Fruit fly (Drosophila melanogaster): ENCODE results near the gene amn.

- no peak for TF ChIP-seq Abd-B (GFP tag; optimal IDR thresholded peaks at IDR 0.05)
- no peak for TF ChIP-seq br (GFP tag; optimal IDR thresholded peaks at IDR 0.05)
- TF ChIP-seq foxo (GFP tag; optimal IDR thresholded peaks at IDR 0.05) = no peak
- TF ChIP-seq h (GFP tag; optimal IDR thresholded peaks at IDR 0.05) = no peak
- TF ChIP-seq Hr83 (GFP tag; optimal IDR thresholded peaks at IDR 0.05; ENCODE audit: poor library complexity, severe bottlenecking) = no peak
- no peak for TF ChIP-seq psq (GFP tag; optimal IDR thresholded peaks at IDR 0.05)
- TF ChIP-seq Sp1 (GFP tag; optimal IDR thresholded peaks at IDR 0.05) = no peak
Measured at dm6 chrX:19839067-19839466, 50.8 kb downstream of the amn start.
